Fruit fly (Drosophila melanogaster): ENCODE data around the gene CG9555.
A peak's percentile ranks its signal among the peaks of the same experiment; 100 is the strongest.

Gene CG9555

DNA sequence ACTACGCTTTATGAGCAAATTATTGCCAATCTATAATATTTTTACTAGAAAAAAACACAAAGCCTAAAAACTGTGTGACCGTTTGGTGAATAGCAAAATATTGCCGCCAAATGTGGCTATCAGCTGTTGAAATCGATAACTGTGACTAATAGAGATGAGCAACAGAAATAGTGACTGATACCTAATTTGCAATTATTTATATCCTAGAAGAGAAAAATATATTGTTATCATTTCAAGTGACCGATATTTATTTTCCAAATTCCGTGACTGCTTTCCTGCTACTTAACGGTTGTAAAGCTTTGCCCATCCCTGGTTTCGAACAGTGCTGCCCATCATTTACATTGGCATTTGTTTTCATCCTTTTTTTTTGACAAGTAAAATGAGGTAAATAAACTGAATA lies 5.8 kb downstream of the CG9555 start, which contains the start of the genes alien and CG18661 (continued):
- TF ChIP-seq row (GFP tag; IDR thresholded peaks at IDR 0.05) = peak; percentile 97
- TF ChIP-seq CG6254 (GFP tag; optimal IDR thresholded peaks at IDR 0.05) = no peak
- TF ChIP-seq TFAM (GFP tag; optimal IDR thresholded peaks at IDR 0.05) = no peak
- peak; percentile 45 for TF ChIP-seq Max (GFP tag; optimal IDR thresholded peaks at IDR 0.05)
- peak; percentile 81 for TF ChIP-seq CG10654 (GFP tag; optimal IDR thresholded peaks at IDR 0.05)
- TF ChIP-seq prd (optimal IDR thresholded peaks at IDR 0.05) = no peak
- TF ChIP-seq prd (GFP tag; IDR thresholded peaks at IDR 0.05) = peak; percentile 95
- peak; percentile 83 to 95 for TF ChIP-seq crp (GFP tag; optimal IDR thresholded peaks at IDR 0.05)
- peak; percentile 77 for TF ChIP-seq wdn (GFP tag; IDR thresholded peaks at IDR 0.05)
- peak; percentile 62 for TF ChIP-seq amos (GFP tag; IDR thresholded peaks at IDR 0.05; ENCODE audit: partially characterized antibody)
- TF ChIP-seq CG17568 (GFP tag; optimal IDR thresholded peaks at IDR 0.05) = no peak
- no peak for TF ChIP-seq nom (GFP tag; optimal IDR thresholded peaks at IDR 0.05)
- peak; percentile 76 for TF ChIP-seq CG1602 (GFP tag; optimal IDR thresholded peaks at IDR 0.05)
- peak; percentile 94 for TF ChIP-seq zfh2 (GFP tag; optimal IDR thresholded peaks at IDR 0.05)
- peak; percentile 80 for TF ChIP-seq CG4617 (GFP tag; optimal IDR thresholded peaks at IDR 0.05; ENCODE audit: borderline replicate concordance)
- TF ChIP-seq Hr3 (GFP tag; optimal IDR thresholded peaks at IDR 0.05) = peak; percentile 64
- no peak for TF ChIP-seq fru (optimal IDR thresholded peaks at IDR 0.05)
- TF ChIP-seq Hand (GFP tag; optimal IDR thresholded peaks at IDR 0.05) = no peak
- peak; percentile 62 for TF ChIP-seq D19A (tag; optimal IDR thresholded peaks at IDR 0.05)
- TF ChIP-seq NK7.1 (GFP tag; optimal IDR thresholded peaks at IDR 0.05) = peak; percentile 46
- TF ChIP-seq CG10462 (GFP tag; optimal IDR thresholded peaks at IDR 0.05) = peak; percentile 72
- peak; percentile 79 for TF ChIP-seq ind (GFP tag; optimal IDR thresholded peaks at IDR 0.05)
- TF ChIP-seq MBD-R2 (GFP tag; IDR thresholded peaks at IDR 0.05) = peak; percentile 99
- TF ChIP-seq fd96Cb (tag; optimal IDR thresholded peaks at IDR 0.05) = peak; percentile 90
- TF ChIP-seq fu2 (GFP tag; optimal IDR thresholded peaks at IDR 0.05) = peak; percentile 86
- peak in 1 of 2 experiments; percentile 17 for TF ChIP-seq tll (GFP tag; optimal IDR thresholded peaks at IDR 0.05)
- TF ChIP-seq Fer3 (tag; optimal IDR thresholded peaks at IDR 0.05) = peak; percentile 50
- TF ChIP-seq hkb (optimal IDR thresholded peaks at IDR 0.05) = peak; percentile 53
- TF ChIP-seq hkb (GFP tag; IDR thresholded peaks at IDR 0.05) = peak; percentile 88
- no peak for TF ChIP-seq CG3407 (GFP tag; optimal IDR thresholded peaks at IDR 0.05)
- peak; percentile 82 for TF ChIP-seq so (GFP tag; IDR thresholded peaks at IDR 0.05)
- peak; percentile 84 for TF ChIP-seq seq (GFP tag; IDR thresholded peaks at IDR 0.05)
- peak; percentile 33 for TF ChIP-seq CG10543 (GFP tag; optimal IDR thresholded peaks at IDR 0.05)
- peak; percentile 27 for TF ChIP-seq CG33557 (GFP tag; optimal IDR thresholded peaks at IDR 0.05)
- TF ChIP-seq CG8388 (GFP tag; optimal IDR thresholded peaks at IDR 0.05) = peak; percentile 46
- TF ChIP-seq aop (GFP tag; IDR thresholded peaks at IDR 0.05) = peak; percentile 94
- TF ChIP-seq CG6854 (GFP tag; optimal IDR thresholded peaks at IDR 0.05) = no peak
- peak; percentile 45 for TF ChIP-seq Nf-YC (tag; optimal IDR thresholded peaks at IDR 0.05)
- peak; percentile 92 for TF ChIP-seq vvl (GFP tag; IDR thresholded peaks at IDR 0.05)
- peak; percentile 91 for TF ChIP-seq p53 (GFP tag; optimal IDR thresholded peaks at IDR 0.05)
- peak; percentile 74 for TF ChIP-seq psq (GFP tag; optimal IDR thresholded peaks at IDR 0.05)
- peak; percentile 85 for TF ChIP-seq Ravus (GFP tag; IDR thresholded peaks at IDR 0.05)
- TF ChIP-seq H15 (GFP tag; IDR thresholded peaks at IDR 0.05) = peak; percentile 85; the same call in 2 of the 3 replicates
- TF ChIP-seq Dref (GFP tag; IDR thresholded peaks at IDR 0.05) = peak; percentile 74
- peak; percentile 94 for TF ChIP-seq Atf3 (GFP tag; optimal IDR thresholded peaks at IDR 0.05)
- no peak for TF ChIP-seq Tbp (GFP tag; optimal IDR thresholded peaks at IDR 0.05)
- TF ChIP-seq Lim3 (GFP tag; IDR thresholded peaks at IDR 0.05) = peak; percentile 82
- TF ChIP-seq Eip74EF (GFP tag; optimal IDR thresholded peaks at IDR 0.05) = no peak
- TF ChIP-seq chn (GFP tag; optimal IDR thresholded peaks at IDR 0.05) = peak; percentile 86
- TF ChIP-seq Pdp1 (GFP tag; optimal IDR thresholded peaks at IDR 0.05) = peak; percentile 75 to 97
- TF ChIP-seq crol (GFP tag; IDR thresholded peaks at IDR 0.05) = peak; percentile 66
- peak; percentile 76 for TF ChIP-seq CG6689 (GFP tag; IDR thresholded peaks at IDR 0.05)

All from whole organism, embryonic.